Worm (Caenorhabditis elegans) whole organism, late embryonic: ENCODE data around the gene xpd-1.
A peak's percentile ranks its signal among the peaks of the same experiment; 100 is the strongest.

Experiments used
- C08G9.2 ChIP-seq: sonication (generic microtip); optimal IDR thresholded peaks from 2 replicates; lab custom pipeline; 2016; ENCODE audit warnings: mild to moderate bottlenecking, missing genetic modification characterization, moderate library complexity, missing compliant biosample characterization
- C38D4.7 ChIP-seq: fragments of 200-800 bp; sonication (Bioruptor generic); optimal IDR thresholded peaks from 2 replicates; lab custom pipeline; 2018; ENCODE audit warnings: mild to moderate bottlenecking, missing genetic modification characterization, moderate library complexity, missing compliant biosample characterization
- F13H6.1 ChIP-seq: sonication (generic microtip); optimal IDR thresholded peaks from 2 replicates; lab custom pipeline; 2016; ENCODE audit warnings: missing genetic modification characterization, missing compliant biosample characterization
- K09A11.1 ChIP-seq: sonication (generic microtip); optimal IDR thresholded peaks from 2 replicates; lab custom pipeline; 2017; ENCODE audit warnings: antibody characterized with exemption, mild to moderate bottlenecking, missing genetic modification characterization, missing compliant biosample characterization; ENCODE audit not compliant: insufficient read depth
- T23F11.4 ChIP-seq: fragments of 200-800 bp; sonication (Bioruptor generic); optimal IDR thresholded peaks from 2 replicates; lab custom pipeline; 2018; ENCODE audit warnings: mild to moderate bottlenecking, missing genetic modification characterization, missing compliant biosample characterization
- Y22D7AL.16 ChIP-seq: sonication (generic microtip); optimal IDR thresholded peaks from 2 replicates; lab custom pipeline; 2016; ENCODE audit warnings: missing genetic modification characterization, missing compliant biosample characterization
- ahr-1 ChIP-seq: sonication (generic microtip); optimal IDR thresholded peaks from 2 replicates; lab custom pipeline; 2016; ENCODE audit warnings: missing genetic modification characterization, missing compliant biosample characterization
- ceh-14 ChIP-seq: sonication (generic microtip); optimal IDR thresholded peaks from 2 replicates; lab custom pipeline; 2016; ENCODE audit warnings: missing genotype, missing genetic modification characterization, missing compliant biosample characterization
- ceh-18 ChIP-seq: sonication (generic microtip); optimal IDR thresholded peaks from 2 replicates; lab custom pipeline; 2016; ENCODE audit warnings: missing genetic modification characterization, missing compliant biosample characterization
- ceh-24 ChIP-seq: sonication (generic microtip); optimal IDR thresholded peaks from 2 replicates; lab custom pipeline; 2016; ENCODE audit warnings: mild to moderate bottlenecking, missing genetic modification characterization, missing compliant biosample characterization
- ceh-31 ChIP-seq: sonication (generic microtip); optimal IDR thresholded peaks from 2 replicates; lab custom pipeline; 2016; ENCODE audit warnings: missing genetic modification characterization, missing compliant biosample characterization
- ceh-34 ChIP-seq: sonication (generic microtip); optimal IDR thresholded peaks from 2 replicates; lab custom pipeline; 2016; ENCODE audit warnings: mild to moderate bottlenecking, missing genetic modification characterization, missing compliant biosample characterization
- ceh-48 ChIP-seq: sonication (generic microtip); optimal IDR thresholded peaks from 2 replicates; lab custom pipeline; 2016; ENCODE audit warnings: missing genetic modification characterization, inconsistent platforms, missing compliant biosample characterization
- che-1 ChIP-seq: sonication (generic microtip); optimal IDR thresholded peaks from 2 replicates; lab custom pipeline; 2016; ENCODE audit warnings: mild to moderate bottlenecking, missing genetic modification characterization, missing compliant biosample characterization
- dve-1 ChIP-seq: sonication (generic microtip); optimal IDR thresholded peaks from 2 replicates; lab custom pipeline; 2017; ENCODE audit warnings: antibody characterized with exemption, mild to moderate bottlenecking, missing genetic modification characterization, missing compliant biosample characterization
- elt-2 ChIP-seq: sonication (generic microtip); optimal IDR thresholded peaks from 2 replicates; lab custom pipeline; 2016; ENCODE audit warnings: missing genetic modification reagents, missing genetic modification characterization, missing compliant biosample characterization
- ets-4 ChIP-seq: sonication (generic microtip); optimal IDR thresholded peaks from 2 replicates; lab custom pipeline; 2016; ENCODE audit warnings: missing genetic modification characterization, missing compliant biosample characterization
- fax-1 ChIP-seq: sonication (generic microtip); optimal IDR thresholded peaks from 2 replicates; lab custom pipeline; 2016; ENCODE audit warnings: missing genotype, missing genetic modification characterization, missing compliant biosample characterization
- fkh-6 ChIP-seq: sonication (generic microtip); optimal IDR thresholded peaks from 2 replicates; lab custom pipeline; 2016; ENCODE audit warnings: missing genetic modification characterization, missing compliant biosample characterization
- gmeb-2 ChIP-seq: sonication (generic microtip); optimal IDR thresholded peaks from 2 replicates; lab custom pipeline; 2016; ENCODE audit warnings: missing genetic modification characterization, inconsistent platforms, missing compliant biosample characterization
- hlh-6 ChIP-seq: sonication (generic microtip); optimal IDR thresholded peaks from 2 replicates; lab custom pipeline; 2016; ENCODE audit warnings: missing genotype, missing genetic modification characterization, missing compliant biosample characterization
- mec-3 ChIP-seq: sonication (generic microtip); optimal IDR thresholded peaks from 2 replicates; lab custom pipeline; 2016; ENCODE audit warnings: borderline replicate concordance, missing genetic modification characterization, missing compliant biosample characterization
- nfya-1 ChIP-seq: sonication (generic microtip); optimal IDR thresholded peaks from 2 replicates; lab custom pipeline; 2017; ENCODE audit warnings: missing genetic modification characterization, mild to moderate bottlenecking, missing compliant biosample characterization, antibody characterized with exemption, moderate library complexity
- nhr-232 ChIP-seq: sonication (generic microtip); optimal IDR thresholded peaks from 2 replicates; lab custom pipeline; 2016; ENCODE audit warnings: missing genetic modification characterization, missing compliant biosample characterization
- npax-4 ChIP-seq: sonication (generic microtip); optimal IDR thresholded peaks from 2 replicates; lab custom pipeline; 2016; ENCODE audit warnings: missing genetic modification characterization, missing compliant biosample characterization
- odd-2 ChIP-seq: sonication (generic microtip); optimal IDR thresholded peaks from 2 replicates; lab custom pipeline; 2017; ENCODE audit warnings: antibody characterized with exemption, mild to moderate bottlenecking, missing genetic modification characterization, missing compliant biosample characterization
- pha-4 ChIP-seq: fragments of 150-350 bp; optimal IDR thresholded peaks from 2 replicates; lab custom pipeline; 2018; ENCODE audit warnings: missing biosample characterization, missing genetic modification reagents, missing genetic modification characterization
- pqm-1 ChIP-seq: sonication (generic microtip); optimal IDR thresholded peaks from 2 replicates; lab custom pipeline; 2016; ENCODE audit warnings: missing genetic modification characterization, missing compliant biosample characterization
- ref-2 ChIP-seq: sonication (generic microtip); optimal IDR thresholded peaks from 2 replicates; lab custom pipeline; 2016; ENCODE audit warnings: missing genetic modification characterization, missing compliant biosample characterization
- sox-2 ChIP-seq: fragments of 200-800 bp; sonication (Bioruptor generic); IDR thresholded peaks from 2 replicates; pipeline ENCODE4 v1.3.6; 2022; ENCODE audit warnings: missing genetic modification reagents, missing genetic modification characterization, missing compliant biosample characterization
- sox-4 ChIP-seq: sonication (generic microtip); optimal IDR thresholded peaks from 2 replicates; lab custom pipeline; 2017; ENCODE audit warnings: mild to moderate bottlenecking, missing genetic modification characterization, inconsistent platforms, missing compliant biosample characterization
- syd-9 ChIP-seq: sonication (generic microtip); optimal IDR thresholded peaks from 2 replicates; lab custom pipeline; 2016; ENCODE audit warnings: mild to moderate bottlenecking, missing genetic modification characterization, moderate library complexity, missing compliant biosample characterization
- tbx-7 ChIP-seq: sonication (generic microtip); optimal IDR thresholded peaks from 2 replicates; lab custom pipeline; 2016; ENCODE audit warnings: missing genotype, missing genetic modification characterization, missing compliant biosample characterization
- ttx-3 ChIP-seq: sonication (generic microtip); optimal IDR thresholded peaks from 2 replicates; lab custom pipeline; 2016; ENCODE audit warnings: missing genetic modification reagents, missing genetic modification characterization, missing compliant biosample characterization
- unc-42 ChIP-seq: sonication (generic microtip); optimal IDR thresholded peaks from 2 replicates; lab custom pipeline; 2016; ENCODE audit warnings: missing genotype, missing genetic modification characterization, missing compliant biosample characterization
- unc-55 ChIP-seq: sonication (generic microtip); optimal IDR thresholded peaks from 2 replicates; lab custom pipeline; 2017; ENCODE audit warnings: missing biosample characterization, missing genetic modification reagents, missing genetic modification characterization
- zip-5 ChIP-seq: sonication (generic microtip); optimal IDR thresholded peaks from 2 replicates; lab custom pipeline; 2016; ENCODE audit warnings: missing genetic modification characterization, missing compliant biosample characterization

Gene xpd-1

ce11 chrIII:264790-265189 is at the start of gene xpd-1:
xpd-1 (plus strand) TSS chrIII:265090.
- TF ChIP-seq che-1 (tag; lab: Kevin White, UChicago) = no peak
- TF ChIP-seq sox-2 = no peak
- no peak for TF ChIP-seq C38D4.7 (GFP tag; lab: Kevin White, UChicago)
- TF ChIP-seq ceh-14 = no peak
- TF ChIP-seq npax-4 (tag; lab: Kevin White, UChicago) = no peak
- no peak for TF ChIP-seq elt-2
- no peak for TF ChIP-seq F13H6.1 (tag; lab: Kevin White, UChicago)
- no peak for TF ChIP-seq nhr-232 (tag; lab: Kevin White, UChicago)
- TF ChIP-seq pqm-1 (tag; lab: Kevin White, UChicago) = no peak
- no peak for TF ChIP-seq nfya-1 (tag; lab: Kevin White, UChicago)
- no peak for TF ChIP-seq ceh-31
- TF ChIP-seq ttx-3 (tag; lab: Kevin White, UChicago) = no peak
- no peak for TF ChIP-seq zip-5 (tag; lab: Kevin White, UChicago)
- no peak for TF ChIP-seq ceh-34
- no peak for TF ChIP-seq ref-2 (tag; lab: Kevin White, UChicago)
- no peak for TF ChIP-seq odd-2 (tag; lab: Kevin White, UChicago)
- no peak for TF ChIP-seq sox-4 (tag; lab: Kevin White, UChicago)
- TF ChIP-seq tbx-7 = no peak
- no peak for TF ChIP-seq K09A11.1 (tag; lab: Kevin White, UChicago)
- TF ChIP-seq pha-4 (tag; lab: Kevin White, UChicago) = no peak
- TF ChIP-seq, all 69 proteins: peak for 0

ce11 chrIII:220368-220767 is 44.5 kb upstream of the xpd-1 start:
- TF ChIP-seq mec-3 (tag; lab: Kevin White, UChicago) (no peak), unc-42 (tag; lab: Kevin White, UChicago) (peak; percentile 29), ceh-34 (peak; percentile 46), nfya-1 (tag; lab: Kevin White, UChicago) (peak; percentile 20), ceh-14 (no peak), ceh-24 (tag; lab: Kevin White, UChicago) (no peak), ceh-31 (peak; percentile 49), ceh-48 (tag; lab: Kevin White, UChicago) (peak; percentile 6), T23F11.4 (no peak)
- TF ChIP-seq, all 69 proteins: peak for 5

ce11 chrIII:222508-222907 is 42.4 kb upstream of the xpd-1 start:
- TF ChIP-seq tbx-7 (no peak), ceh-34 (no peak), fax-1 (tag; lab: Kevin White, UChicago) (no peak), ceh-14 (no peak), ets-4 (no peak), ceh-24 (tag; lab: Kevin White, UChicago) (no peak), elt-2 (no peak), unc-55 (GFP tag; lab: Kevin White, UChicago) (no peak), Y22D7AL.16 (tag; lab: Kevin White, UChicago) (no peak), fkh-6 (tag; lab: Kevin White, UChicago) (no peak), hlh-6 (tag; lab: Kevin White, UChicago) (no peak), gmeb-2 (no peak), ahr-1 (tag; lab: Kevin White, UChicago) (no peak)

DNA sequence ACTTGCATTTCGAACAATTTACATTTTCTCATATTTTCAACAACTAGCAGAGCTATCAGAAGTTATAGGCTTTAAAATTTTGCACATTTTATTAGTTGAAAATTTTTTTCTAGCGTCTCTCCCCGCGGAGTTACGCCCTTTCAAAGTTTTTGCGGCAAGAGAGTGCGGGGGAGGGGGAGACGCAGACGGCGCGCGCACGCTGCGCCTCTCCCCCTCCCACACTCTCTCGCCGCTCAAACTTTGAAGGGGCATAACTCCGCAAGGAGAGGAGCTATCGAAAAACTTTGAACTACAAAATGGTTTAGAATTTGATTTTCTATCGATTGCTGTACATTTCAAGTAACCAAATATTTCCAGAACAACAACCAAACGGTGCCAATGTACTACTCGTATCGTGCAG is 37.9 kb upstream of the xpd-1 start:
- no peak for TF ChIP-seq ceh-34
- TF ChIP-seq elt-2 = no peak
- no peak for TF ChIP-seq odd-2 (tag; lab: Kevin White, UChicago)
- TF ChIP-seq C08G9.2 (tag; lab: Kevin White, UChicago) = no peak
- no peak for TF ChIP-seq dve-1 (tag; lab: Kevin White, UChicago)
- TF ChIP-seq ceh-18 (tag; lab: Kevin White, UChicago) = no peak
- TF ChIP-seq syd-9 = no peak
- TF ChIP-seq, all 69 proteins: peak for 0
